Fruit fly (Drosophila melanogaster) whole organism, pupa: Measurements from ENCODE around the gene dsf.

Source experiments
- CG12605 ChIP-seq: fragments of 200-800 bp; sonication (Bioruptor generic); IDR thresholded peaks from 2 replicates; pipeline ENCODE4 v1.3.6; 2022; ENCODE audit warnings: missing biosample characterization, missing genetic modification characterization
- CG13204 ChIP-seq: fragments of 200-800 bp; sonication (Bioruptor generic); optimal IDR thresholded peaks from 2 replicates; lab custom pipeline; 2018; ENCODE audit warnings: missing biosample characterization, mild to moderate bottlenecking, missing genetic modification characterization, moderate library complexity
- CG17806 ChIP-seq: fragments of 200-800 bp; sonication (Bioruptor generic); optimal IDR thresholded peaks from 2 replicates; lab custom pipeline; 2018; ENCODE audit warnings: missing biosample characterization, mild to moderate bottlenecking, missing genetic modification characterization, moderate library complexity
- CG34367 ChIP-seq: fragments of 200-800 bp; sonication (Bioruptor generic); optimal IDR thresholded peaks from 2 replicates; lab custom pipeline; 2018; ENCODE audit warnings: missing biosample characterization, mild to moderate bottlenecking, missing genetic modification characterization
- CG8159 ChIP-seq: fragments of 200-800 bp; sonication (Bioruptor generic); optimal IDR thresholded peaks from 3 replicates; lab custom pipeline; 2018; ENCODE audit warnings: missing biosample characterization, mild to moderate bottlenecking, missing genetic modification characterization, moderate library complexity
- EcR ChIP-seq: fragments of 200-800 bp; sonication (Bioruptor generic); optimal IDR thresholded peaks from 3 replicates; lab custom pipeline; 2019; ENCODE audit warnings: missing biosample characterization, missing genetic modification characterization, mild to moderate bottlenecking, moderate library complexity, missing genetic modification reagents
- Ets98B ChIP-seq: fragments of 200-800 bp; sonication (Bioruptor generic); IDR thresholded peaks from 2 replicates; pipeline ENCODE4 v1.3.6; 2022; ENCODE audit warnings: missing biosample characterization, missing genetic modification characterization
- Pif1B ChIP-seq: fragments of 200-800 bp; sonication (Bioruptor generic); optimal IDR thresholded peaks from 3 replicates; lab custom pipeline; 2016; ENCODE audit warnings: missing biosample characterization, missing genetic modification characterization
- Snoo ChIP-seq: fragments of 200-800 bp; sonication (Bioruptor generic); optimal IDR thresholded peaks from 3 replicates; lab custom pipeline; 2017; ENCODE audit warnings: missing biosample characterization, mild to moderate bottlenecking, missing genetic modification characterization, inconsistent platforms
- fd96Ca ChIP-seq: fragments of 200-800 bp; sonication (Bioruptor generic); IDR thresholded peaks from 3 replicates; pipeline ENCODE4 v1.3.6; 2022; ENCODE audit warnings: missing biosample characterization, missing genetic modification characterization

- TF ChIP-seq Pif1B (GFP tag; lab: Kevin White, UChicago) (no peak), Ets98B (GFP tag; lab: Robert Waterston, UW) (no peak), EcR (GFP tag; lab: Kevin White, UChicago) (no peak), CG8159 (tag; lab: Kevin White, UChicago) (no peak), CG13204 (GFP tag; lab: Kevin White, UChicago) (no peak), CG17806 (no peak), Snoo (tag; lab: Kevin White, UChicago) (no peak), CG12605 (GFP tag; lab: Robert Waterston, UW) (no peak), CG34367 (tag; lab: Kevin White, UChicago) (no peak), fd96Ca (GFP tag; lab: Robert Waterston, UW) (no peak)
Measured at dm6 chr2L:5883441-5883840, 42.3 kb upstream of the dsf start, which contains the start of gene CG44574.
